Worm (Caenorhabditis elegans) whole organism, L1 larva: ENCODE data around the gene F55G11.8.

ENCODE experiments used
- egl-13 ChIP-seq: sonication (generic microtip); optimal IDR thresholded peaks from 2 replicates; lab custom pipeline; 2016; ENCODE audit warnings: missing genotype, missing genetic modification reagents, missing genetic modification characterization, missing compliant biosample characterization
- egl-27 ChIP-seq, 2 experiments: fragments of 150-350 bp in 1 of 2; sonication (generic microtip); optimal IDR thresholded peaks; 3 replicates each; lab custom pipeline; 2017 to 2018; ENCODE audit warnings: missing biosample characterization in 2 of 2, missing genetic modification characterization in 2 of 2, missing genetic modification reagents in 2 of 2
- elt-2 ChIP-seq: sonication (generic microtip); optimal IDR thresholded peaks from 2 replicates; lab custom pipeline; 2016; ENCODE audit warnings: missing genetic modification characterization, mild to moderate bottlenecking, inconsistent platforms, missing compliant biosample characterization, missing genetic modification reagents
- nhr-11 ChIP-seq: fragments of 150-350 bp; optimal IDR thresholded peaks from 2 replicates; lab custom pipeline; 2014; ENCODE audit warnings: missing biosample characterization, missing genetic modification characterization
- nhr-12 ChIP-seq: sonication (generic microtip); optimal IDR thresholded peaks from 2 replicates; lab custom pipeline; 2017; ENCODE audit warnings: missing biosample characterization, missing genetic modification characterization
- nhr-20 ChIP-seq: sonication (generic microtip); optimal IDR thresholded peaks from 2 replicates; lab custom pipeline; 2016; ENCODE audit warnings: mild to moderate bottlenecking, missing genetic modification characterization, missing compliant biosample characterization
- skn-1 ChIP-seq: fragments of 150-350 bp; optimal IDR thresholded peaks from 2 replicates; lab custom pipeline; 2014; ENCODE audit warnings: missing biosample characterization, missing genetic modification characterization
- snpc-4 ChIP-seq: fragments of 150-350 bp; optimal IDR thresholded peaks from 2 replicates; lab custom pipeline; 2014; ENCODE audit warnings: missing biosample characterization, missing genetic modification characterization
- tlp-1 ChIP-seq: fragments of 150-350 bp; optimal IDR thresholded peaks from 2 replicates; lab custom pipeline; 2014; ENCODE audit warnings: missing biosample characterization, missing genetic modification characterization

DNA sequence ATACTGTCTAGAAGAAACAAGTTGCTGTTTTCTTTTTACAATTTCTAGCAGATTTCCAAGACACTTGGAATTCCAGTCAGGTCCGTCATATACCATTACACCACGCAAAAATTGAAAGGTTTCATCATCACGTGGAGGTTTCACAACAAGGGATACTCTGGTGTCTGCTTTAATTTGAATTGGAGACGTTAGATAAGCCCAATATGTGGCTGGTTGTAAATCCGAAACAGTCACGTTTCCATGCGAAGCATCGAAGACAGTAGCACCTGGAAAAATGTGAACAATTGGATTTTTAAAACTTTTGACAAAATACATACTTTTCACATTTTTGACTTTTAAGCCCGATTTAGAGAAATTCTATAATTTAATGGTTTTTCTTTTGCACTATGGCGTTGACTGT is 28.0 kb downstream of the F55G11.8 start:
- TF ChIP-seq elt-2 (tag; lab: Kevin White, UChicago) = no peak
- no peak for TF ChIP-seq tlp-1 (tag; lab: Kevin White, UChicago)
- TF ChIP-seq snpc-4 (tag; lab: Kevin White, UChicago) = no peak
- TF ChIP-seq egl-27 (tag; optimal IDR thresholded peaks at IDR 0.05; lab: Kevin White, UChicago) = no peak
- TF ChIP-seq nhr-20 = no peak
- TF ChIP-seq nhr-11 (tag; lab: Kevin White, UChicago) = no peak
- no peak for TF ChIP-seq nhr-12 (tag; lab: Kevin White, UChicago)
- TF ChIP-seq skn-1 (tag; lab: Kevin White, UChicago) = no peak
- no peak for TF ChIP-seq egl-13 (tag; lab: Kevin White, UChicago)
